Worm (Caenorhabditis elegans) whole organism, L4 larva: ENCODE measurements around the gene cpi-1.

Experiments used
- ZK337.2 ChIP-seq: fragments of 200-800 bp; sonication (Bioruptor generic); IDR thresholded peaks from 2 replicates; pipeline ENCODE4 v1.3.6; 2022; ENCODE audit warnings: missing genetic modification reagents, missing genetic modification characterization, missing compliant biosample characterization
- aly-2 ChIP-seq: sonication (generic microtip); optimal IDR thresholded peaks from 2 replicates; lab custom pipeline; 2018; ENCODE audit warnings: missing biosample characterization, missing genetic modification characterization
- dmd-6 ChIP-seq: fragments of 200-800 bp; sonication (Bioruptor generic); IDR thresholded peaks from 2 replicates; pipeline ENCODE4 v1.3.6; 2022; ENCODE audit warnings: missing genetic modification reagents, missing genetic modification characterization, missing compliant biosample characterization
- dve-1 ChIP-seq: sonication (generic microtip); optimal IDR thresholded peaks from 2 replicates; lab custom pipeline; 2017; ENCODE audit warnings: antibody characterized with exemption, mild to moderate bottlenecking, missing genetic modification characterization, missing compliant biosample characterization; ENCODE audit not compliant: insufficient read depth
- lin-13 ChIP-seq: fragments of 150-350 bp; optimal IDR thresholded peaks from 2 replicates; lab custom pipeline; 2014; ENCODE audit warnings: missing biosample characterization, missing genetic modification reagents, missing genetic modification characterization
- mdt-29 ChIP-seq: fragments of 200-800 bp; sonication (Bioruptor generic); IDR thresholded peaks from 2 replicates; pipeline ENCODE4 v1.3.6; 2022; ENCODE audit warnings: missing genetic modification reagents, missing genetic modification characterization, missing compliant biosample characterization
- saeg-2 ChIP-seq: fragments of 200-800 bp; sonication (Bioruptor generic); IDR thresholded peaks from 2 replicates; pipeline ENCODE4 v1.3.6; 2022; ENCODE audit warnings: missing genetic modification reagents, missing genetic modification characterization, missing compliant biosample characterization
- snpc-4 ChIP-seq: fragments of 150-350 bp; optimal IDR thresholded peaks from 2 replicates; lab custom pipeline; 2014; ENCODE audit warnings: missing biosample characterization, missing genetic modification characterization
- unc-62 ChIP-seq, 3 experiments: fragments of 150-350 bp in 1 of 3; sonication (generic microtip); optimal IDR thresholded peaks in 2 of 3; peaks in 1 of 3; 1 replicate in 1 of 3; 2 replicates in 2 of 3; lab custom pipeline; 2014 to 2017; ENCODE audit warnings: missing biosample characterization in 3 of 3, missing genetic modification characterization in 3 of 3, missing genetic modification reagents in 3 of 3, missing genotype in 1 of 3
- vab-7 ChIP-seq: fragments of 200-800 bp; sonication (Bioruptor generic); IDR thresholded peaks from 2 replicates; pipeline ENCODE4 v1.3.6; 2022; ENCODE audit warnings: missing genetic modification reagents, missing genetic modification characterization, missing compliant biosample characterization
- ztf-11 ChIP-seq: fragments of 150-350 bp; optimal IDR thresholded peaks from 2 replicates; lab custom pipeline; 2014; ENCODE audit warnings: missing biosample characterization, missing genetic modification characterization

ce11 chrIV:6059702-6060101 is 33.8 kb downstream of the cpi-1 start:
- TF ChIP-seq vab-7 (GFP tag; lab: Robert Waterston, UW) (no peak), unc-62 (GFP tag; optimal IDR thresholded peaks at IDR 0.05 in 1 of 2; lab: Kevin White, UChicago) (peak in 1 of 2 experiments; percentile 1), unc-62 (tag; optimal IDR thresholded peaks at IDR 0.05; lab: Kevin White, UChicago) (no peak), ZK337.2 (GFP tag; lab: Robert Waterston, UW) (no peak), aly-2 (tag; lab: Kevin White, UChicago) (no peak), lin-13 (no peak), mdt-29 (GFP tag; lab: Robert Waterston, UW) (no peak), ztf-11 (no peak), dmd-6 (GFP tag; lab: Robert Waterston, UW) (no peak), saeg-2 (no peak), dve-1 (tag; lab: Kevin White, UChicago) (no peak), snpc-4 (tag; lab: Kevin White, UChicago) (no peak)
